Worm (Caenorhabditis elegans) whole organism, young adult: ENCODE data around the gene ZK512.8.

ENCODE experiments used
- efl-1 ChIP-seq: fragments of 150-350 bp; optimal IDR thresholded peaks from 2 replicates; lab custom pipeline; 2014; ENCODE audit warnings: missing biosample characterization, missing genetic modification reagents, missing genetic modification characterization
- madf-6 ChIP-seq: fragments of 200-800 bp; sonication (Bioruptor generic); IDR thresholded peaks from 2 replicates; pipeline ENCODE4 v1.3.6; 2022; ENCODE audit warnings: missing genetic modification reagents, missing genetic modification characterization, missing compliant biosample characterization
- unc-62 ChIP-seq: fragments of 150-350 bp; optimal IDR thresholded peaks from 2 replicates; lab custom pipeline; 2014; ENCODE audit warnings: missing biosample characterization, missing genetic modification reagents, missing genetic modification characterization
- ztf-6 ChIP-seq: fragments of 200-800 bp; sonication (Bioruptor generic); IDR thresholded peaks from 2 replicates; pipeline ENCODE4 v1.3.6; 2022; ENCODE audit warnings: missing genetic modification reagents, missing genetic modification characterization, missing compliant biosample characterization

- TF ChIP-seq ztf-6 (GFP tag; lab: Robert Waterston, UW) (no peak), efl-1 (GFP tag; lab: Kevin White, UChicago) (no peak), unc-62 (GFP tag; lab: Kevin White, UChicago) (no peak), madf-6 (no peak)
Observed at ce11 chrIII:9125789-9126304, 20.0 kb upstream of the ZK512.8 start, which contains the start of gene sec-16A.1.
